Worm (Caenorhabditis elegans): ENCODE measurements around the gene Y22D7AR.3.

- TF ChIP-seq cnd-1 (tag; optimal IDR thresholded peaks at IDR 0.05) (no peak), pha-4 (tag; optimal IDR thresholded peaks at IDR 0.05) (no peak), elt-3 (tag; optimal IDR thresholded peaks at IDR 0.05) (no peak), nhr-237 (tag; optimal IDR thresholded peaks at IDR 0.05) (no peak), unc-62 (GFP tag; optimal IDR thresholded peaks at IDR 0.05) (no peak), tbx-8 (GFP tag; optimal IDR thresholded peaks at IDR 0.05) (no peak), ztf-11 (tag; optimal IDR thresholded peaks at IDR 0.05) (no peak), hlh-1 (tag; optimal IDR thresholded peaks at IDR 0.05) (no peak)
Measured at ce11 chrIII:1661031-1661430, 4.6 kb downstream of the Y22D7AR.3 start.

Measured in whole organism, mixed stage, embryonic.